Worm (Caenorhabditis elegans) whole organism, mixed stage, embryonic: ENCODE measurements around the gene cpt-6.

ENCODE experiments used
- blmp-1 ChIP-seq: fragments of 150-350 bp; optimal IDR thresholded peaks from 2 replicates; lab custom pipeline; 2014; ENCODE audit warnings: missing biosample characterization, missing genetic modification characterization
- ces-1 ChIP-seq: fragments of 150-350 bp; optimal IDR thresholded peaks from 2 replicates; lab custom pipeline; 2014; ENCODE audit warnings: missing biosample characterization, missing genetic modification reagents, missing genetic modification characterization
- elt-1 ChIP-seq: sonication (generic microtip); optimal IDR thresholded peaks from 2 replicates; lab custom pipeline; 2017; ENCODE audit warnings: missing genetic modification characterization, mild to moderate bottlenecking, missing compliant biosample characterization, antibody characterized with exemption, moderate library complexity, borderline replicate concordance; ENCODE audit not compliant: insufficient read depth
- elt-3 ChIP-seq: fragments of 150-350 bp; optimal IDR thresholded peaks from 2 replicates; lab custom pipeline; 2014; ENCODE audit warnings: missing biosample characterization, missing genetic modification characterization
- lin-13 ChIP-seq: fragments of 150-350 bp; optimal IDR thresholded peaks from 2 replicates; lab custom pipeline; 2014; ENCODE audit warnings: missing biosample characterization, missing genetic modification characterization
- mep-1 ChIP-seq: fragments of 150-350 bp; optimal IDR thresholded peaks from 2 replicates; lab custom pipeline; 2017; ENCODE audit warnings: missing biosample characterization, missing genetic modification reagents, missing genetic modification characterization, inconsistent platforms
- nhr-2 ChIP-seq: fragments of 150-350 bp; optimal IDR thresholded peaks from 2 replicates; lab custom pipeline; 2014; ENCODE audit warnings: missing biosample characterization, missing genetic modification characterization
- nhr-237 ChIP-seq: fragments of 150-350 bp; optimal IDR thresholded peaks from 2 replicates; lab custom pipeline; 2014; ENCODE audit warnings: missing biosample characterization, missing genetic modification characterization
- pha-4 ChIP-seq: fragments of 150-350 bp; optimal IDR thresholded peaks from 2 replicates; lab custom pipeline; 2018; ENCODE audit warnings: missing biosample characterization, missing genetic modification reagents, missing genetic modification characterization
- snpc-4 ChIP-seq: fragments of 150-350 bp; optimal IDR thresholded peaks from 2 replicates; lab custom pipeline; 2014; ENCODE audit warnings: missing biosample characterization, missing genetic modification characterization
- unc-62 ChIP-seq: fragments of 150-350 bp; optimal IDR thresholded peaks from 2 replicates; lab custom pipeline; 2014; ENCODE audit warnings: missing biosample characterization, missing genetic modification reagents, missing genetic modification characterization

ce11 chrV:6518225-6518396 lies 24.4 kb upstream of the cpt-6 start, which contains the start of gene F46E10.3:
- TF ChIP-seq blmp-1 (tag; lab: Kevin White, UChicago): no peak
- TF ChIP-seq nhr-2: no peak
- TF ChIP-seq lin-13 (tag; lab: Kevin White, UChicago): no peak
- TF ChIP-seq nhr-237: no peak
- no peak for TF ChIP-seq snpc-4
- TF ChIP-seq pha-4: no peak
- no peak for TF ChIP-seq elt-3 (tag; lab: Kevin White, UChicago)
- no peak for TF ChIP-seq unc-62 (GFP tag; lab: Kevin White, UChicago)
- TF ChIP-seq mep-1: no peak
- no peak for TF ChIP-seq ces-1
- TF ChIP-seq elt-1 (tag; lab: Kevin White, UChicago): no peak
